Worm (Caenorhabditis elegans) whole organism, early embryonic: ENCODE measurements around the gene des-2.
"Not testable (repeated sequence)": the region's sequence is repeated elsewhere in the genome, so short reads cannot be mapped to it uniquely, and the experiment has no call there.

Experiments
- F13C5.2 ChIP-seq: sonication (generic microtip); optimal IDR thresholded peaks from 2 replicates; lab custom pipeline; 2017; ENCODE audit warnings: mild to moderate bottlenecking, missing genetic modification characterization, inconsistent platforms, missing compliant biosample characterization
- ama-1 ChIP-seq: fragments of 150-350 bp; optimal IDR thresholded peaks from 2 replicates; lab custom pipeline; 2014
- ceh-13 ChIP-seq: fragments of 200-800 bp; sonication (Bioruptor generic); optimal IDR thresholded peaks from 2 replicates; lab custom pipeline; 2018; ENCODE audit warnings: mild to moderate bottlenecking, missing genetic modification characterization, missing compliant biosample characterization
- ceh-36 ChIP-seq: sonication (generic microtip); optimal IDR thresholded peaks from 2 replicates; lab custom pipeline; 2016; ENCODE audit warnings: missing genetic modification characterization, inconsistent platforms, missing compliant biosample characterization
- ets-7 ChIP-seq: sonication (generic microtip); optimal IDR thresholded peaks from 2 replicates; lab custom pipeline; 2016; ENCODE audit warnings: missing genotype, missing genetic modification characterization, missing compliant biosample characterization
- hnd-1 ChIP-seq: sonication (generic microtip); optimal IDR thresholded peaks from 2 replicates; lab custom pipeline; 2016; ENCODE audit warnings: missing genetic modification characterization, missing compliant biosample characterization
- scrt-1 ChIP-seq: fragments of 200-800 bp; sonication (Bioruptor generic); IDR thresholded peaks from 2 replicates; pipeline ENCODE4 v1.3.6; 2022; ENCODE audit warnings: missing genetic modification characterization, missing compliant biosample characterization
- sea-1 ChIP-seq: fragments of 200-800 bp; sonication (Bioruptor generic); conservative IDR thresholded peaks from 2 replicates; pipeline ENCODE4 v1.3.6; 2022; ENCODE audit warnings: missing genetic modification characterization, missing compliant biosample characterization
- tra-4 ChIP-seq: sonication (generic microtip); optimal IDR thresholded peaks from 2 replicates; lab custom pipeline; 2017; ENCODE audit warnings: missing genetic modification characterization, missing compliant biosample characterization

DNA sequence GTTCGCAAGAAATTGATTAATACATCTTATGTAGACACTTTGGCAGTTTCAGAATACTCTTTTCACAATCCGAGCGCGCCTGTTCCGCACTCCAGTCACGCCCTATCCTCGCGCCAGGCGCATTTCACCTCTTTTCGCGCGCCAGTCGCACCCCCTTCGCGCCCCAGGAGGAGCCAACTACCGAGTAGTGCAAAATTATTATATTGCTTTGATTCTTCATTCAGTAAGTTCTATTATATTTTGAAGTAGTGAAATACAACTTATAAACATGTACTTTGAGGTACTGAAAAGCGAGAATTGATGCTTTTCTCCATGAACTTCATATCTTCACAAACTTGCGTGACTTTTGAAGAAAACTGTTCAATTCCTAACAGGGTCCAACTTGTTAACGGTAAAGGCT lies 25.4 kb downstream of the des-2 start, which contains the start of gene nas-18:
- not testable (repeated sequence) for TF ChIP-seq scrt-1 (GFP tag; lab: Robert Waterston, UW); ceh-36 (tag; lab: Kevin White, UChicago); ama-1 (lab: Kevin White, UChicago); tra-4 (tag; lab: Kevin White, UChicago); ceh-13; hnd-1 (tag; lab: Kevin White, UChicago); ets-7 (tag; lab: Kevin White, UChicago); F13C5.2 (tag; lab: Kevin White, UChicago); sea-1 (GFP tag; lab: Robert Waterston, UW)
